Worm (Caenorhabditis elegans) whole organism, L2 larva: ENCODE results near the gene btbd-10.
"Not testable (repeated sequence)": the region's sequence is repeated elsewhere in the genome, so short reads cannot be mapped to it uniquely, and the experiment has no call there.

ENCODE experiments used
- C34F6.9 ChIP-seq: fragments of 150-350 bp; optimal IDR thresholded peaks from 2 replicates; lab custom pipeline; 2014; ENCODE audit warnings: missing biosample characterization, missing genetic modification characterization
- F13H6.1 ChIP-seq: sonication (generic microtip); optimal IDR thresholded peaks from 2 replicates; lab custom pipeline; 2016; ENCODE audit warnings: missing genetic modification characterization, missing compliant biosample characterization
- R02D3.7 ChIP-seq: fragments of 150-350 bp; optimal IDR thresholded peaks from 2 replicates; lab custom pipeline; 2014; ENCODE audit warnings: missing biosample characterization, missing genetic modification characterization
- Y55F3AM.14 ChIP-seq: fragments of 200-800 bp; sonication (Bioruptor generic); optimal IDR thresholded peaks from 2 replicates; lab custom pipeline; 2018; ENCODE audit warnings: mild to moderate bottlenecking, missing genetic modification characterization, missing compliant biosample characterization
- ZK546.5 ChIP-seq: sonication (generic microtip); optimal IDR thresholded peaks from 2 replicates; lab custom pipeline; 2017; ENCODE audit warnings: missing biosample characterization, missing genetic modification characterization
- alr-1 ChIP-seq: fragments of 150-350 bp; optimal IDR thresholded peaks from 2 replicates; lab custom pipeline; 2014; ENCODE audit warnings: missing biosample characterization, missing genetic modification characterization
- ama-1 ChIP-seq: fragments of 150-350 bp; optimal IDR thresholded peaks from 2 replicates; lab custom pipeline; 2018; ENCODE audit warnings: inconsistent platforms
- blmp-1 ChIP-seq: sonication (generic microtip); optimal IDR thresholded peaks from 2 replicates; lab custom pipeline; 2017; ENCODE audit warnings: missing genetic modification characterization, mild to moderate bottlenecking, missing compliant biosample characterization, antibody characterized with exemption, moderate library complexity; ENCODE audit not compliant: insufficient read depth
- ceh-16 ChIP-seq: fragments of 150-350 bp; optimal IDR thresholded peaks from 2 replicates; lab custom pipeline; 2014; ENCODE audit warnings: missing biosample characterization, missing genetic modification characterization
- dmd-4 ChIP-seq: sonication (generic microtip); optimal IDR thresholded peaks from 2 replicates; lab custom pipeline; 2017; ENCODE audit warnings: missing biosample characterization, missing genetic modification characterization
- egl-27 ChIP-seq: sonication (generic microtip); optimal IDR thresholded peaks from 3 replicates; lab custom pipeline; 2017; ENCODE audit warnings: missing biosample characterization, missing genetic modification reagents, missing genetic modification characterization
- elt-1 ChIP-seq: fragments of 150-350 bp; optimal IDR thresholded peaks from 2 replicates; lab custom pipeline; 2014; ENCODE audit warnings: missing biosample characterization, missing genetic modification characterization
- elt-3 ChIP-seq: sonication (generic microtip); optimal IDR thresholded peaks from 2 replicates; lab custom pipeline; 2017; ENCODE audit warnings: missing biosample characterization, missing genetic modification characterization
- fos-1 ChIP-seq: fragments of 150-350 bp; optimal IDR thresholded peaks from 2 replicates; lab custom pipeline; 2014; ENCODE audit warnings: missing biosample characterization, missing genetic modification characterization
- gmeb-1 ChIP-seq: fragments of 150-350 bp; optimal IDR thresholded peaks from 2 replicates; lab custom pipeline; 2014; ENCODE audit warnings: missing biosample characterization, missing genetic modification characterization
- lin-39 ChIP-seq: fragments of 150-350 bp; optimal IDR thresholded peaks from 2 replicates; lab custom pipeline; 2014; ENCODE audit warnings: missing biosample characterization, missing genetic modification reagents, missing genetic modification characterization
- lsy-2 ChIP-seq, 2 experiments: fragments of 150-350 bp in 1 of 2; sonication (generic microtip) in 1 of 2; optimal IDR thresholded peaks; 2 replicates each; lab custom pipeline; 2014 to 2017; ENCODE audit warnings: missing biosample characterization in 2 of 2, missing genetic modification characterization in 2 of 2
- mab-5 ChIP-seq: fragments of 150-350 bp; optimal IDR thresholded peaks from 2 replicates; lab custom pipeline; 2014; ENCODE audit warnings: missing biosample characterization, missing genetic modification characterization
- mbf-1 ChIP-seq: sonication (generic microtip); optimal IDR thresholded peaks from 2 replicates; lab custom pipeline; 2017; ENCODE audit warnings: missing biosample characterization, missing genetic modification characterization
- mdl-1 ChIP-seq, 2 experiments: fragments of 150-350 bp in 1 of 2; sonication (generic microtip) in 1 of 2; optimal IDR thresholded peaks; 2 replicates each; lab custom pipeline; 2017; ENCODE audit warnings: missing biosample characterization in 2 of 2, missing genetic modification characterization in 2 of 2
- nhr-10 ChIP-seq: sonication (generic microtip); optimal IDR thresholded peaks from 2 replicates; lab custom pipeline; 2017; ENCODE audit warnings: missing biosample characterization, missing genetic modification characterization
- nhr-11 ChIP-seq: fragments of 150-350 bp; optimal IDR thresholded peaks from 2 replicates; lab custom pipeline; 2014; ENCODE audit warnings: missing biosample characterization, missing genetic modification characterization
- nhr-12 ChIP-seq: fragments of 150-350 bp; optimal IDR thresholded peaks from 2 replicates; lab custom pipeline; 2014; ENCODE audit warnings: missing biosample characterization, missing genetic modification characterization
- nhr-129 ChIP-seq: fragments of 150-350 bp; optimal IDR thresholded peaks from 2 replicates; lab custom pipeline; 2014; ENCODE audit warnings: missing biosample characterization, missing genetic modification characterization
- nhr-21 ChIP-seq: fragments of 150-350 bp; optimal IDR thresholded peaks from 2 replicates; lab custom pipeline; 2014; ENCODE audit warnings: missing biosample characterization, missing genetic modification characterization
- nhr-23 ChIP-seq: fragments of 150-350 bp; optimal IDR thresholded peaks from 2 replicates; lab custom pipeline; 2014; ENCODE audit warnings: missing biosample characterization, missing genetic modification reagents, missing genetic modification characterization
- nhr-237 ChIP-seq: fragments of 150-350 bp; optimal IDR thresholded peaks from 2 replicates; lab custom pipeline; 2014; ENCODE audit warnings: missing biosample characterization, missing genetic modification characterization
- nhr-25 ChIP-seq: fragments of 150-350 bp; sonication (generic microtip); optimal IDR thresholded peaks from 3 replicates; lab custom pipeline; 2014; ENCODE audit warnings: missing biosample characterization, missing genetic modification characterization
- nhr-6 ChIP-seq: fragments of 150-350 bp; optimal IDR thresholded peaks from 2 replicates; lab custom pipeline; 2014; ENCODE audit warnings: missing biosample characterization, missing genetic modification characterization
- peb-1 ChIP-seq: fragments of 150-350 bp; optimal IDR thresholded peaks from 2 replicates; lab custom pipeline; 2014; ENCODE audit warnings: missing biosample characterization, missing genetic modification characterization
- sem-4 ChIP-seq: fragments of 150-350 bp; optimal IDR thresholded peaks from 2 replicates; lab custom pipeline; 2014; ENCODE audit warnings: missing biosample characterization, missing genetic modification reagents, missing genetic modification characterization
- skn-1 ChIP-seq: sonication (generic microtip); optimal IDR thresholded peaks from 2 replicates; lab custom pipeline; 2017; ENCODE audit warnings: missing biosample characterization, missing genetic modification characterization
- sma-3 ChIP-seq: sonication (generic microtip); optimal IDR thresholded peaks from 2 replicates; lab custom pipeline; 2016; ENCODE audit warnings: missing genetic modification reagents, missing genetic modification characterization, missing compliant biosample characterization
- snpc-4 ChIP-seq: fragments of 150-350 bp; optimal IDR thresholded peaks from 2 replicates; lab custom pipeline; 2014; ENCODE audit warnings: missing biosample characterization, missing genetic modification characterization
- unc-39 ChIP-seq: fragments of 150-350 bp; optimal IDR thresholded peaks from 2 replicates; lab custom pipeline; 2014; ENCODE audit warnings: missing biosample characterization, missing genetic modification characterization
- unc-55 ChIP-seq: fragments of 150-350 bp; sonication (generic microtip); optimal IDR thresholded peaks from 3 replicates; lab custom pipeline; 2014; ENCODE audit warnings: missing biosample characterization, missing genetic modification reagents, missing genetic modification characterization
- unc-62 ChIP-seq: fragments of 150-350 bp; optimal IDR thresholded peaks from 2 replicates; lab custom pipeline; 2014; ENCODE audit warnings: missing biosample characterization, missing genetic modification reagents, missing genetic modification characterization
- zag-1 ChIP-seq: fragments of 150-350 bp; optimal IDR thresholded peaks from 2 replicates; lab custom pipeline; 2014; ENCODE audit warnings: missing biosample characterization, missing genetic modification characterization
- ztf-1 ChIP-seq: fragments of 200-800 bp; sonication (Bioruptor generic); conservative IDR thresholded peaks from 2 replicates; pipeline ENCODE4 v1.3.6; 2022; ENCODE audit warnings: missing genetic modification characterization, missing compliant biosample characterization
- ztf-11 ChIP-seq: sonication (generic microtip); optimal IDR thresholded peaks from 2 replicates; lab custom pipeline; 2017; ENCODE audit warnings: missing biosample characterization, missing genetic modification characterization
- ztf-4 ChIP-seq: fragments of 150-350 bp; optimal IDR thresholded peaks from 2 replicates; lab custom pipeline; 2014; ENCODE audit warnings: missing biosample characterization, missing genetic modification characterization

The btbd-10 gene

DNA sequence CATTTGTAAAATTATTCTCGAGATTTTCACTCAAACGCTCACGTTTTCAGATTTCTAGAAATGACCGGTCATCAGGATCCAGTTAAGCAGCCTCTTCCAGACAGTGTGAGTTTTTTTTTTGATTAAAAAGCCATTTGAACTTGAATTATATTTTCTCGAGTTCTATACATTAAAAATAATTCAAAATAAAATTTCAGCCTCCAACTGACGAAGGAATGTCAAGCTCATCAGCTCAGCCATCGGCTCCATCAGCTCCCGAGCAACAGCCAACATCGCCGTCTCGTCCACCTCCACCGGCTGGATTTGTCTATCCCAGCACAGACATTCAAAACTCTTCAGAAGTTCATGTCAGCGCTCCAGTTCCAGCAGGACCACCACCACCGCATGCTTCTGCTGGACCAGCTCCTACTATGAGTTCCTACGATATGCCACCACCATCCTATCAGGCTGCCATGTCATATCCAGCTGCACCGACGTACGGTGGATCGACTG is 46.9 kb upstream of the btbd-10 start, which contains the start of gene F11G11.5:
Gene F11G11.5 (plus strand): TSS at position 51 of the 492 bp plus-strand sequence.
- TF ChIP-seq fos-1 (tag; lab: Kevin White, UChicago) (no peak), ama-1 (lab: Kevin White, UChicago) (peak; percentile 68), R02D3.7 (tag; lab: Kevin White, UChicago) (no peak), ztf-4 (tag; lab: Kevin White, UChicago) (peak; percentile 33), lsy-2 (tag; optimal IDR thresholded peaks at IDR 0.05; lab: Kevin White, UChicago) (no peak)
- TF ChIP-seq, all 48 proteins: peak for 2

ce11 chrII:4858906-4859411 is 45.8 kb upstream of the btbd-10 start:
- TF ChIP-seq dmd-4 (tag; lab: Kevin White, UChicago) (no peak), nhr-129 (tag; lab: Kevin White, UChicago) (no peak), ztf-4 (tag; lab: Kevin White, UChicago) (peak; percentile 35), ama-1 (lab: Kevin White, UChicago) (peak; percentile 59)

DNA sequence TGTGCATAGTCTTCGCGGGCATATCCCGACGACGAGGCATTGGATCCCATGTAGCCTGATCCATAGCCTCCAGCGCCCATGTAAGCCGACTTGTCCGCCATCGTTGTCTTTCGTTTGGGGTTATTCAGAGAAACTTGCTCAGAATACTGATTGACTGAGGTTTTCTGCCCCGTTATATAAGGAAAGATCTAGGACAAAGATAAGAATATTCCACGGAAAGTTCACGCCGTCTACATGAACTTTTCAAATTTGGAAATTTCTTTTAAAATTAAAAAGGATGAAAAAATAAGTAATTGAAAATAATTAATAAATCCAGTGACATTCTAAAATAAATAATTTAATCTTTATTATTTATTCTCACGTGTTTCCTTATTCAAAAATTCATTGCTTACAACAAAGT is 44.5 kb upstream of the btbd-10 start, which contains the start of the genes nspd-5 and F11G11.4:
Gene nspd-5 (minus strand): TSS at position 101 of the 400 bp plus-strand sequence.
Gene F11G11.4 (plus strand): TSS at position 335 of the 400 bp plus-strand sequence.
- not testable (repeated sequence) for TF ChIP-seq egl-27, nhr-11, nhr-12 (tag; lab: Kevin White, UChicago)

ce11 chrII:4863357-4863756 is 41.5 kb upstream of the btbd-10 start, which contains the start of the genes mpst-4 and F11G11.14:
Gene mpst-4, minus strand, starts transcription at chrII:4863457.
Gene F11G11.14, plus strand, starts transcription at chrII:4863681.
- TF ChIP-seq mbf-1 (tag; lab: Kevin White, UChicago) (no peak), elt-1 (no peak), nhr-10 (tag; lab: Kevin White, UChicago) (no peak), ceh-16 (no peak), Y55F3AM.14 (GFP tag; lab: Kevin White, UChicago) (no peak), lin-39 (tag; lab: Kevin White, UChicago) (no peak), unc-55 (GFP tag; lab: Kevin White, UChicago) (no peak), R02D3.7 (tag; lab: Kevin White, UChicago) (no peak), unc-39 (tag; lab: Kevin White, UChicago) (no peak), gmeb-1 (tag; lab: Kevin White, UChicago) (no peak), F13H6.1 (tag; lab: Kevin White, UChicago) (no peak), egl-27 (tag; lab: Kevin White, UChicago) (no peak), nhr-23 (no peak), peb-1 (tag; lab: Kevin White, UChicago) (no peak), zag-1 (tag; lab: Kevin White, UChicago) (no peak), ama-1 (lab: Kevin White, UChicago) (no peak), ztf-11 (tag; lab: Kevin White, UChicago) (no peak), C34F6.9 (tag; lab: Kevin White, UChicago) (no peak), dmd-4 (tag; lab: Kevin White, UChicago) (no peak)

DNA sequence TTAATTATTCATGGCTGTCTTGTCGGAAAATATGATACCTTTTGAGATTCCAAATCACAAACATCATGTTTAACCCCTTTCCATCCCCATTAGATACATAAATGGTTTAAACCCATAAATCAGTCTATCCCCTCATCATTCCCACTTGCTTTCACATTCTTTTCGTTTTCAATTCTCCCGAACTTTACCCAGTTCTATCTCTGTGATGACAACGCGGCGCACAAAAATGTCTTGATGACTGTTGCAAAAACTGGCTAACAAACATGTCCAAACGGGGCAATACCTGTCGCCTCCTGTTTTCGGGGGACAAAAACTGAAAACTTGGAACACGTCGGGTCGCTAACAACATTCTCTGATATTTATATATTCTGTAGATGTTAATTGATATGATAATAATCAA is 38.8 kb upstream of the btbd-10 start:
- TF ChIP-seq unc-39 (tag; lab: Kevin White, UChicago) (no peak), nhr-6 (tag; lab: Kevin White, UChicago) (no peak), ZK546.5 (tag; lab: Kevin White, UChicago) (no peak), sma-3 (GFP tag; lab: Kevin White, UChicago) (no peak), ztf-1 (no peak), nhr-25 (tag; lab: Kevin White, UChicago) (peak; percentile 47), skn-1 (tag; lab: Kevin White, UChicago) (no peak), fos-1 (tag; lab: Kevin White, UChicago) (peak; percentile 27), nhr-11 (tag; lab: Kevin White, UChicago) (no peak), nhr-21 (tag; lab: Kevin White, UChicago) (peak; percentile 84), ztf-11 (tag; lab: Kevin White, UChicago) (no peak), C34F6.9 (tag; lab: Kevin White, UChicago) (no peak), Y55F3AM.14 (GFP tag; lab: Kevin White, UChicago) (no peak), lin-39 (tag; lab: Kevin White, UChicago) (no peak), zag-1 (tag; lab: Kevin White, UChicago) (no peak), R02D3.7 (tag; lab: Kevin White, UChicago) (no peak), nhr-23 (no peak), mdl-1 (tag; optimal IDR thresholded peaks at IDR 0.05; lab: Kevin White, UChicago) (no peak), sem-4 (tag; lab: Kevin White, UChicago) (no peak), nhr-10 (tag; lab: Kevin White, UChicago) (no peak), F13H6.1 (tag; lab: Kevin White, UChicago) (no peak), nhr-237 (no peak), alr-1 (tag; lab: Kevin White, UChicago) (no peak), snpc-4 (tag; lab: Kevin White, UChicago) (no peak), elt-3 (tag; lab: Kevin White, UChicago) (peak; percentile 41), egl-27 (tag; lab: Kevin White, UChicago) (no peak), blmp-1 (tag; lab: Kevin White, UChicago) (peak; percentile 67), mbf-1 (tag; lab: Kevin White, UChicago) (no peak), dmd-4 (tag; lab: Kevin White, UChicago) (no peak), gmeb-1 (tag; lab: Kevin White, UChicago) (no peak), peb-1 (tag; lab: Kevin White, UChicago) (no peak), ceh-16 (no peak), mab-5 (no peak), unc-62 (peak; percentile 56)
